Worm (Caenorhabditis elegans): Measurements from ENCODE around the gene try-1.

Gene try-1

ce11 chrII:4999122-4999521, 49.8 kb upstream of the try-1 start, which contains the start of gene citk-2 (continued):
- TF ChIP-seq lin-35 (GFP tag; optimal IDR thresholded peaks at IDR 0.05) (peak; percentile 100), lin-39 (tag; optimal IDR thresholded peaks at IDR 0.05) (peak; percentile 90), C34B4.2 (tag; optimal IDR thresholded peaks at IDR 0.05) (peak; percentile 45), aha-1 (tag; optimal IDR thresholded peaks at IDR 0.05) (peak; percentile 50), ets-5 (GFP tag; IDR thresholded peaks at IDR 0.05) (no peak), rnt-1 (tag; optimal IDR thresholded peaks at IDR 0.05) (peak; percentile 97), jun-1 (tag; optimal IDR thresholded peaks at IDR 0.05) (peak; percentile 89), nhr-28 (tag; optimal IDR thresholded peaks at IDR 0.05) (no peak), fkh-8 (tag; optimal IDR thresholded peaks at IDR 0.05) (peak; percentile 66), nhr-90 (tag; optimal IDR thresholded peaks at IDR 0.05; ENCODE audit: poor library complexity) (peak; percentile 93), nhr-77 (tag; optimal IDR thresholded peaks at IDR 0.05) (peak; percentile 61), ces-1 (GFP tag; optimal IDR thresholded peaks at IDR 0.05) (no peak), C04F5.9 (tag; optimal IDR thresholded peaks at IDR 0.05) (peak; percentile 80), lin-15B (tag; optimal IDR thresholded peaks at IDR 0.05) (peak; percentile 77), nhr-20 (tag; optimal IDR thresholded peaks at IDR 0.05) (peak; percentile 95), hpl-2 (GFP tag; optimal IDR thresholded peaks at IDR 0.05) (no peak), elt-3 (tag; optimal IDR thresholded peaks at IDR 0.05) (peak in 2 of 6 experiments; percentile 76 to 91), ceh-82 (tag; optimal IDR thresholded peaks at IDR 0.05) (peak; percentile 74 to 90 (median 88)), dpl-1 (GFP tag; optimal IDR thresholded peaks at IDR 0.05) (peak; percentile 100), tbx-2 (tag; optimal IDR thresholded peaks at IDR 0.05) (peak; percentile 94), unc-62 (GFP tag; optimal IDR thresholded peaks at IDR 0.05) (no peak), nhr-12 (tag; optimal IDR thresholded peaks at IDR 0.05) (no peak), ceh-63 (GFP tag; optimal IDR thresholded peaks at IDR 0.05) (no peak), mdl-1 (tag; optimal IDR thresholded peaks at IDR 0.05) (peak in 1 of 2 experiments; percentile 67), pax-3 (tag; optimal IDR thresholded peaks at IDR 0.05) (peak; percentile 79), nhr-47 (tag; optimal IDR thresholded peaks at IDR 0.05) (peak; percentile 96), lir-3 (tag; optimal IDR thresholded peaks at IDR 0.05; ENCODE audit: poor library complexity) (peak; percentile 85), ama-1 (optimal IDR thresholded peaks at IDR 0.05) (no peak), nhr-71 (tag; optimal IDR thresholded peaks at IDR 0.05) (peak; percentile 96), hlh-17 (GFP tag; optimal IDR thresholded peaks at IDR 0.05; ENCODE audit: borderline replicate concordance) (no peak), fkh-10 (GFP tag; optimal IDR thresholded peaks at IDR 0.05) (peak; percentile 21), lin-13 (GFP tag; optimal IDR thresholded peaks at IDR 0.05) (peak; percentile 79), pqm-1 (tag; optimal IDR thresholded peaks at IDR 0.05) (no peak), egl-27 (tag; optimal IDR thresholded peaks at IDR 0.05) (peak in 1 of 2 experiments; percentile 1), alr-1 (tag; optimal IDR thresholded peaks at IDR 0.05; ENCODE audit: borderline replicate concordance) (no peak), xbp-1 (tag; optimal IDR thresholded peaks at IDR 0.05) (peak; percentile 94), fkh-4 (tag; optimal IDR thresholded peaks at IDR 0.05; ENCODE audit: borderline replicate concordance) (peak; percentile 67), unc-130 (tag; optimal IDR thresholded peaks at IDR 0.05) (peak; percentile 59), sup-37 (GFP tag; optimal IDR thresholded peaks at IDR 0.05) (peak; percentile 52), Y116A8C.19 (tag; optimal IDR thresholded peaks at IDR 0.05; ENCODE audit: borderline replicate concordance) (no peak)

- TF ChIP-seq ceh-8 (GFP tag; optimal IDR thresholded peaks at IDR 0.05): no peak
- no peak for TF ChIP-seq efl-1 (optimal IDR thresholded peaks at IDR 0.05)
- TF ChIP-seq efl-1 (GFP tag; optimal IDR thresholded peaks at IDR 0.05 in 1 of 2): peak in 1 of 2 experiments; percentile 72
Observed at ce11 chrII:4998657-4999056, 49.3 kb upstream of the try-1 start, which contains the start of gene F59A6.11. F59A6.11 (minus strand) TSS chrII:4998757.

All from whole organism, L1 larva.